Fruit fly (Drosophila melanogaster): ENCODE data around the gene ko.

Gene ko

dm6 chr3L:21129682-21130081 lies 1.3 kb downstream of the ko start:
- no peak for TF ChIP-seq ttk (optimal IDR thresholded peaks at IDR 0.05)
- no peak for TF ChIP-seq psq (optimal IDR thresholded peaks at IDR 0.05)

dm6 chr3L:21123453-21123852 lies 7.5 kb downstream of the ko start, which contains the start of gene CG33284:
Gene CG33284, plus strand, starts transcription at chr3L:21123753.
- TF ChIP-seq h (optimal IDR thresholded peaks at IDR 0.05) (no peak), ttk (optimal IDR thresholded peaks at IDR 0.05) (no peak), Myc (optimal IDR thresholded peaks at IDR 0.05) (no peak), insv (optimal IDR thresholded peaks at IDR 0.05) (no peak), Sin3A (optimal IDR thresholded peaks at IDR 0.05) (no peak), psq (optimal IDR thresholded peaks at IDR 0.05) (no peak)

- TF ChIP-seq ttk (optimal IDR thresholded peaks at IDR 0.05) (no peak), Sin3A (optimal IDR thresholded peaks at IDR 0.05) (no peak), Myc (optimal IDR thresholded peaks at IDR 0.05) (no peak), psq (optimal IDR thresholded peaks at IDR 0.05) (no peak), h (optimal IDR thresholded peaks at IDR 0.05) (no peak), insv (optimal IDR thresholded peaks at IDR 0.05) (no peak)
Observed at dm6 chr3L:21122522-21122923, 8.4 kb downstream of the ko start.

- no peak for TF ChIP-seq insv (optimal IDR thresholded peaks at IDR 0.05)
- no peak for TF ChIP-seq psq (optimal IDR thresholded peaks at IDR 0.05)
- TF ChIP-seq Sin3A (optimal IDR thresholded peaks at IDR 0.05): no peak
Observed at dm6 chr3L:21121353-21121752, 9.6 kb downstream of the ko start, which contains the start of gene CG43938. Gene CG43938, plus strand, starts transcription at chr3L:21121653.

dm6 chr3L:21118602-21119001 lies 12.4 kb downstream of the ko start:
- TF ChIP-seq psq (optimal IDR thresholded peaks at IDR 0.05) (no peak), insv (optimal IDR thresholded peaks at IDR 0.05) (no peak)

- no peak for TF ChIP-seq h (optimal IDR thresholded peaks at IDR 0.05)
- TF ChIP-seq insv (optimal IDR thresholded peaks at IDR 0.05): no peak
- TF ChIP-seq Sin3A (optimal IDR thresholded peaks at IDR 0.05): no peak
Observed at dm6 chr3L:21113061-21113460, 17.9 kb downstream of the ko start.

- TF ChIP-seq Myc (optimal IDR thresholded peaks at IDR 0.05) (no peak), insv (optimal IDR thresholded peaks at IDR 0.05) (no peak), h (optimal IDR thresholded peaks at IDR 0.05) (no peak), psq (optimal IDR thresholded peaks at IDR 0.05) (no peak), Sin3A (optimal IDR thresholded peaks at IDR 0.05) (no peak), ttk (optimal IDR thresholded peaks at IDR 0.05) (no peak)
Observed at dm6 chr3L:21108454-21108853, 22.5 kb downstream of the ko start.

dm6 chr3L:21106883-21107282 lies 24.1 kb downstream of the ko start:
- TF ChIP-seq h (optimal IDR thresholded peaks at IDR 0.05) (no peak), insv (optimal IDR thresholded peaks at IDR 0.05) (no peak), Sin3A (optimal IDR thresholded peaks at IDR 0.05) (no peak), psq (optimal IDR thresholded peaks at IDR 0.05) (no peak), Myc (optimal IDR thresholded peaks at IDR 0.05) (no peak), ttk (optimal IDR thresholded peaks at IDR 0.05) (no peak)

dm6 chr3L:21104338-21105018 lies 26.5 kb downstream of the ko start:
- TF ChIP-seq Myc (optimal IDR thresholded peaks at IDR 0.05) (no peak), h (optimal IDR thresholded peaks at IDR 0.05) (no peak), psq (optimal IDR thresholded peaks at IDR 0.05) (no peak), Sin3A (optimal IDR thresholded peaks at IDR 0.05) (no peak), insv (optimal IDR thresholded peaks at IDR 0.05) (no peak), ttk (optimal IDR thresholded peaks at IDR 0.05) (no peak)

- TF ChIP-seq ttk (optimal IDR thresholded peaks at IDR 0.05): no peak
- no peak for TF ChIP-seq h (optimal IDR thresholded peaks at IDR 0.05)
- no peak for TF ChIP-seq psq (optimal IDR thresholded peaks at IDR 0.05)
- no peak for TF ChIP-seq Sin3A (optimal IDR thresholded peaks at IDR 0.05)
- no peak for TF ChIP-seq insv (optimal IDR thresholded peaks at IDR 0.05)
- no peak for TF ChIP-seq Myc (optimal IDR thresholded peaks at IDR 0.05)
Observed at dm6 chr3L:21101316-21101715, 29.6 kb downstream of the ko start.

- TF ChIP-seq h (optimal IDR thresholded peaks at IDR 0.05) (no peak), Myc (optimal IDR thresholded peaks at IDR 0.05) (no peak), insv (optimal IDR thresholded peaks at IDR 0.05) (no peak), psq (optimal IDR thresholded peaks at IDR 0.05) (no peak), Sin3A (optimal IDR thresholded peaks at IDR 0.05) (no peak), ttk (optimal IDR thresholded peaks at IDR 0.05) (no peak)
Observed at dm6 chr3L:21100429-21100828, 30.5 kb downstream of the ko start.

- no peak for TF ChIP-seq psq (optimal IDR thresholded peaks at IDR 0.05)
- no peak for TF ChIP-seq insv (optimal IDR thresholded peaks at IDR 0.05)
- no peak for TF ChIP-seq ttk (optimal IDR thresholded peaks at IDR 0.05)
- no peak for TF ChIP-seq Sin3A (optimal IDR thresholded peaks at IDR 0.05)
- TF ChIP-seq h (optimal IDR thresholded peaks at IDR 0.05): no peak
Observed at dm6 chr3L:21099908-21100307, 31.1 kb downstream of the ko start.

dm6 chr3L:21099019-21099447 lies 31.9 kb downstream of the ko start:
- no peak for TF ChIP-seq h (optimal IDR thresholded peaks at IDR 0.05)
- TF ChIP-seq insv (optimal IDR thresholded peaks at IDR 0.05): no peak
- TF ChIP-seq psq (optimal IDR thresholded peaks at IDR 0.05): no peak
- TF ChIP-seq Myc (optimal IDR thresholded peaks at IDR 0.05): no peak
- TF ChIP-seq Sin3A (optimal IDR thresholded peaks at IDR 0.05): no peak
- no peak for TF ChIP-seq ttk (optimal IDR thresholded peaks at IDR 0.05)
